Worm (Caenorhabditis elegans) whole organism, L1 larva: ENCODE results near the gene ZK177.11.
A peak's percentile ranks its signal among the peaks of the same experiment; 100 is the strongest.

ENCODE experiments used
- C04F5.9 ChIP-seq: sonication (generic microtip); optimal IDR thresholded peaks from 2 replicates; lab custom pipeline; 2016; ENCODE audit warnings: missing genetic modification characterization, missing compliant biosample characterization
- F16B12.6 ChIP-seq: fragments of 150-350 bp; optimal IDR thresholded peaks from 2 replicates; lab custom pipeline; 2014; ENCODE audit warnings: missing biosample characterization, missing genetic modification characterization
- alr-1 ChIP-seq: fragments of 200-800 bp; sonication (Bioruptor generic); optimal IDR thresholded peaks from 2 replicates; lab custom pipeline; 2018; ENCODE audit warnings: borderline replicate concordance, mild to moderate bottlenecking, missing genetic modification characterization, missing compliant biosample characterization
- aly-2 ChIP-seq: fragments of 150-350 bp; optimal IDR thresholded peaks from 2 replicates; lab custom pipeline; 2014; ENCODE audit warnings: missing biosample characterization, missing genetic modification characterization
- ama-1 ChIP-seq: fragments of 150-350 bp; optimal IDR thresholded peaks from 2 replicates; lab custom pipeline; 2014
- ceh-63 ChIP-seq: fragments of 200-800 bp; sonication (Bioruptor generic); optimal IDR thresholded peaks from 2 replicates; lab custom pipeline; 2018; ENCODE audit warnings: mild to moderate bottlenecking, missing genetic modification characterization, missing compliant biosample characterization
- ceh-90 ChIP-seq: sonication (generic microtip); optimal IDR thresholded peaks from 2 replicates; lab custom pipeline; 2016; ENCODE audit warnings: missing genetic modification characterization, missing compliant biosample characterization
- ces-1 ChIP-seq: fragments of 150-350 bp; optimal IDR thresholded peaks from 2 replicates; lab custom pipeline; 2014; ENCODE audit warnings: missing biosample characterization, missing genetic modification reagents, missing genetic modification characterization
- efl-1 ChIP-seq, 4 experiments: fragments of 150-350 bp; optimal IDR thresholded peaks in 3 of 4; peaks in 1 of 4; 1 replicate in 1 of 4; 2 replicates in 3 of 4; lab custom pipeline; 2014; ENCODE audit warnings: missing biosample characterization in 2 of 4, missing genetic modification characterization in 2 of 4, missing genetic modification reagents in 2 of 4
- efl-3 ChIP-seq: fragments of 200-800 bp; sonication (Bioruptor generic); optimal IDR thresholded peaks from 2 replicates; lab custom pipeline; 2018; ENCODE audit warnings: mild to moderate bottlenecking, missing genetic modification characterization, missing compliant biosample characterization
- egl-27 ChIP-seq, 2 experiments: fragments of 150-350 bp in 1 of 2; sonication (generic microtip); optimal IDR thresholded peaks; 3 replicates each; lab custom pipeline; 2017 to 2018; ENCODE audit warnings: missing biosample characterization in 2 of 2, missing genetic modification characterization in 2 of 2, missing genetic modification reagents in 2 of 2
- elt-2 ChIP-seq: sonication (generic microtip); optimal IDR thresholded peaks from 2 replicates; lab custom pipeline; 2016; ENCODE audit warnings: missing genetic modification characterization, mild to moderate bottlenecking, inconsistent platforms, missing compliant biosample characterization, missing genetic modification reagents
- elt-3 ChIP-seq, 6 experiments: fragments of 150-350 bp in 1 of 6; sonication (generic microtip); optimal IDR thresholded peaks; 2 replicates each; lab custom pipeline; 2017 to 2018; ENCODE audit warnings: missing biosample characterization in 6 of 6, missing genetic modification characterization in 6 of 6, inconsistent platforms in 1 of 6
- ets-5 ChIP-seq: fragments of 200-800 bp; sonication (Bioruptor generic); IDR thresholded peaks from 2 replicates; pipeline ENCODE4 v1.3.6; 2022; ENCODE audit warnings: missing genetic modification characterization, missing compliant biosample characterization
- fkh-8 ChIP-seq: sonication (generic microtip); optimal IDR thresholded peaks from 2 replicates; lab custom pipeline; 2016; ENCODE audit warnings: mild to moderate bottlenecking, missing genetic modification characterization, missing compliant biosample characterization
- fos-1 ChIP-seq: fragments of 150-350 bp; optimal IDR thresholded peaks from 2 replicates; lab custom pipeline; 2014; ENCODE audit warnings: missing biosample characterization, missing genetic modification characterization
- grh-1 ChIP-seq: fragments of 200-800 bp; sonication (Bioruptor generic); IDR thresholded peaks from 2 replicates; pipeline ENCODE4 v1.3.6; 2022; ENCODE audit warnings: missing genetic modification reagents, missing genetic modification characterization, missing compliant biosample characterization
- hlh-4 ChIP-seq: sonication (generic microtip); optimal IDR thresholded peaks from 2 replicates; lab custom pipeline; 2016; ENCODE audit warnings: mild to moderate bottlenecking, missing genetic modification characterization, missing compliant biosample characterization
- irx-1 ChIP-seq: sonication (generic microtip); optimal IDR thresholded peaks from 2 replicates; lab custom pipeline; 2016; ENCODE audit warnings: missing genetic modification characterization, missing compliant biosample characterization
- isw-1 ChIP-seq: fragments of 200-800 bp; sonication (Bioruptor generic); IDR thresholded peaks from 2 replicates; pipeline ENCODE4 v1.3.6; 2022; ENCODE audit warnings: missing genetic modification characterization, missing compliant biosample characterization
- jun-1 ChIP-seq: fragments of 150-350 bp; optimal IDR thresholded peaks from 2 replicates; lab custom pipeline; 2014; ENCODE audit warnings: missing biosample characterization, missing genetic modification reagents, missing genetic modification characterization
- lin-13 ChIP-seq: fragments of 150-350 bp; optimal IDR thresholded peaks from 2 replicates; lab custom pipeline; 2014; ENCODE audit warnings: missing biosample characterization, missing genetic modification reagents, missing genetic modification characterization
- lin-14 ChIP-seq: fragments of 200-800 bp; sonication (Bioruptor generic); optimal IDR thresholded peaks from 2 replicates; lab custom pipeline; 2018; ENCODE audit warnings: mild to moderate bottlenecking, missing genetic modification characterization, moderate library complexity, missing compliant biosample characterization
- lin-35 ChIP-seq, 2 experiments: fragments of 150-350 bp; optimal IDR thresholded peaks; 2 replicates each; lab custom pipeline; 2014; ENCODE audit warnings: missing biosample characterization in 2 of 2, missing genetic modification characterization in 2 of 2, missing genetic modification reagents in 2 of 2
- lin-39 ChIP-seq: fragments of 150-350 bp; optimal IDR thresholded peaks from 2 replicates; lab custom pipeline; 2014; ENCODE audit warnings: missing biosample characterization, missing genetic modification reagents, missing genetic modification characterization
- lir-3 ChIP-seq: sonication (generic microtip); optimal IDR thresholded peaks from 2 replicates; lab custom pipeline; 2016; ENCODE audit warnings: mild to moderate bottlenecking, missing genetic modification characterization, moderate library complexity, missing compliant biosample characterization; ENCODE audit not compliant: poor library complexity
- lsy-2 ChIP-seq, 2 experiments: fragments of 150-350 bp; optimal IDR thresholded peaks; 2 replicates each; lab custom pipeline; 2014; ENCODE audit warnings: missing biosample characterization in 2 of 2, missing genetic modification characterization in 2 of 2
- mab-9 ChIP-seq: fragments of 200-800 bp; sonication (Bioruptor generic); IDR thresholded peaks from 2 replicates; pipeline ENCODE4 v1.3.6; 2022; ENCODE audit warnings: missing genetic modification reagents, missing genetic modification characterization, missing compliant biosample characterization
- mdl-1 ChIP-seq, 2 experiments: fragments of 150-350 bp; optimal IDR thresholded peaks; 2 replicates each; lab custom pipeline; 2014 to 2017; ENCODE audit warnings: missing biosample characterization in 2 of 2, missing genetic modification characterization in 2 of 2, inconsistent platforms in 1 of 2
- mef-2 ChIP-seq: fragments of 150-350 bp; optimal IDR thresholded peaks from 2 replicates; lab custom pipeline; 2014; ENCODE audit warnings: missing biosample characterization, missing genetic modification characterization
- mep-1 ChIP-seq: fragments of 150-350 bp; optimal IDR thresholded peaks from 2 replicates; lab custom pipeline; 2014; ENCODE audit warnings: missing biosample characterization, missing genetic modification characterization
- nhr-19 ChIP-seq: fragments of 200-800 bp; sonication (Bioruptor generic); conservative IDR thresholded peaks from 2 replicates; pipeline ENCODE4 v1.3.6; 2022; ENCODE audit warnings: missing genetic modification characterization, missing compliant biosample characterization
- nhr-20 ChIP-seq: sonication (generic microtip); optimal IDR thresholded peaks from 2 replicates; lab custom pipeline; 2016; ENCODE audit warnings: mild to moderate bottlenecking, missing genetic modification characterization, missing compliant biosample characterization
- nhr-237 ChIP-seq: fragments of 150-350 bp; optimal IDR thresholded peaks from 2 replicates; lab custom pipeline; 2014; ENCODE audit warnings: missing biosample characterization, missing genetic modification characterization
- nhr-47 ChIP-seq: sonication (generic microtip); optimal IDR thresholded peaks from 2 replicates; lab custom pipeline; 2016; ENCODE audit warnings: mild to moderate bottlenecking, missing genetic modification characterization, moderate library complexity, missing compliant biosample characterization
- nhr-71 ChIP-seq: sonication (generic microtip); optimal IDR thresholded peaks from 2 replicates; lab custom pipeline; 2016; ENCODE audit warnings: mild to moderate bottlenecking, missing genetic modification characterization, moderate library complexity, missing compliant biosample characterization
- nhr-76 ChIP-seq: sonication (generic microtip); optimal IDR thresholded peaks from 2 replicates; lab custom pipeline; 2017; ENCODE audit warnings: missing biosample characterization, missing genetic modification characterization
- nhr-85 ChIP-seq: sonication (generic microtip); peaks from one replicate; lab custom pipeline; 2016; ENCODE audit warnings: missing genetic modification characterization, inconsistent platforms, missing compliant biosample characterization
- nhr-90 ChIP-seq: sonication (generic microtip); optimal IDR thresholded peaks from 2 replicates; lab custom pipeline; 2016; ENCODE audit warnings: mild to moderate bottlenecking, missing genetic modification characterization, missing compliant biosample characterization; ENCODE audit not compliant: poor library complexity
- pag-3 ChIP-seq: sonication (generic microtip); optimal IDR thresholded peaks from 2 replicates; lab custom pipeline; 2017; ENCODE audit warnings: missing genetic modification characterization, mild to moderate bottlenecking, missing compliant biosample characterization, antibody characterized with exemption, borderline replicate concordance; ENCODE audit not compliant: insufficient read depth
- rnt-1 ChIP-seq: sonication (generic microtip); optimal IDR thresholded peaks from 2 replicates; lab custom pipeline; 2016; ENCODE audit warnings: mild to moderate bottlenecking, missing genetic modification characterization, moderate library complexity, missing compliant biosample characterization
- snu-23 ChIP-seq: sonication (generic microtip); optimal IDR thresholded peaks from 2 replicates; lab custom pipeline; 2016; ENCODE audit warnings: missing genetic modification characterization, missing compliant biosample characterization
- sptf-1 ChIP-seq: fragments of 150-350 bp; optimal IDR thresholded peaks from 2 replicates; lab custom pipeline; 2014; ENCODE audit warnings: missing biosample characterization, missing genetic modification characterization
- swsn-7 ChIP-seq: sonication (generic microtip); optimal IDR thresholded peaks from 2 replicates; lab custom pipeline; 2016; ENCODE audit warnings: missing genetic modification characterization, missing compliant biosample characterization
- tbx-2 ChIP-seq: sonication (generic microtip); optimal IDR thresholded peaks from 2 replicates; lab custom pipeline; 2016; ENCODE audit warnings: missing genetic modification characterization, missing compliant biosample characterization
- tlp-1 ChIP-seq: fragments of 150-350 bp; optimal IDR thresholded peaks from 2 replicates; lab custom pipeline; 2014; ENCODE audit warnings: missing biosample characterization, missing genetic modification characterization
- unc-98 ChIP-seq: fragments of 200-800 bp; sonication (Bioruptor generic); IDR thresholded peaks from 2 replicates; pipeline ENCODE4 v1.3.6; 2022; ENCODE audit warnings: missing genetic modification characterization, missing compliant biosample characterization
- xbp-1 ChIP-seq: sonication (generic microtip); optimal IDR thresholded peaks from 2 replicates; lab custom pipeline; 2016; ENCODE audit warnings: missing genetic modification characterization, missing compliant biosample characterization
- zag-1 ChIP-seq: fragments of 150-350 bp; optimal IDR thresholded peaks from 2 replicates; lab custom pipeline; 2014; ENCODE audit warnings: missing biosample characterization, missing genetic modification characterization
- zip-4 ChIP-seq: fragments of 200-800 bp; sonication (Bioruptor generic); optimal IDR thresholded peaks from 2 replicates; lab custom pipeline; 2018; ENCODE audit warnings: mild to moderate bottlenecking, missing genetic modification characterization, moderate library complexity, missing compliant biosample characterization

The ZK177.11 gene

ce11 chrII:5522637-5523036 is at the start of gene ZK177.11:
TSS of gene ZK177.11 (plus strand) at chrII:5522937.
- TF ChIP-seq ceh-63 (no peak), elt-2 (tag; lab: Kevin White, UChicago) (no peak)

ce11 chrII:5473946-5474423 is 48.8 kb upstream of the ZK177.11 start, which contains the start of gene mrps-16:
TSS of gene mrps-16 (plus strand) at chrII:5474373.
- TF ChIP-seq efl-1 (optimal IDR thresholded peaks at IDR 0.05; lab: Kevin White, UChicago): peak; percentile 94 to 98
- TF ChIP-seq efl-1 (GFP tag; optimal IDR thresholded peaks at IDR 0.05 in 1 of 2; lab: Kevin White, UChicago): peak; percentile 99 to 100
- TF ChIP-seq sptf-1: no peak
- TF ChIP-seq fos-1 (tag; lab: Kevin White, UChicago): peak; percentile 45
- peak; percentile 36; the same call in 1 of the 2 replicates for TF ChIP-seq mab-9 (GFP tag; lab: Robert Waterston, UW)
- peak; percentile 54 for TF ChIP-seq grh-1 (GFP tag; lab: Robert Waterston, UW)
- peak; percentile 82 to 83 for TF ChIP-seq lsy-2 (tag; optimal IDR thresholded peaks at IDR 0.05; lab: Kevin White, UChicago)
- peak; percentile 55 for TF ChIP-seq isw-1 (GFP tag; lab: Robert Waterston, UW)
- peak; percentile 36 for TF ChIP-seq fkh-8 (tag; lab: Kevin White, UChicago)
- no peak for TF ChIP-seq pag-3
- no peak for TF ChIP-seq nhr-76 (tag; lab: Kevin White, UChicago)
- TF ChIP-seq lin-35 (GFP tag; optimal IDR thresholded peaks at IDR 0.05; lab: Kevin White, UChicago): peak; percentile 97 to 98
- TF ChIP-seq tbx-2 (tag; lab: Kevin White, UChicago): peak; percentile 79
- peak; percentile 41 for TF ChIP-seq lin-39 (tag; lab: Kevin White, UChicago)
- TF ChIP-seq rnt-1 (tag; lab: Kevin White, UChicago): peak; percentile 79
- no peak for TF ChIP-seq zag-1
- peak; percentile 61 for TF ChIP-seq elt-2 (tag; lab: Kevin White, UChicago)
- TF ChIP-seq egl-27 (tag; optimal IDR thresholded peaks at IDR 0.05; lab: Kevin White, UChicago): no peak
- TF ChIP-seq lin-14: peak; percentile 62
- peak; percentile 44 for TF ChIP-seq zip-4 (GFP tag; lab: Kevin White, UChicago)
- peak; percentile 73 for TF ChIP-seq nhr-20 (tag; lab: Kevin White, UChicago)
- peak; percentile 64 for TF ChIP-seq nhr-90 (tag; lab: Kevin White, UChicago)
- TF ChIP-seq elt-3 (tag; optimal IDR thresholded peaks at IDR 0.05; lab: Kevin White, UChicago): peak in 1 of 6 experiments; percentile 72
- no peak for TF ChIP-seq hlh-4 (tag; lab: Kevin White, UChicago)
- no peak for TF ChIP-seq unc-98 (GFP tag; lab: Robert Waterston, UW)
- TF ChIP-seq nhr-19 (GFP tag; lab: Robert Waterston, UW): peak; percentile 78
- peak; percentile 58 for TF ChIP-seq jun-1
- peak; percentile 98 for TF ChIP-seq F16B12.6 (tag; lab: Kevin White, UChicago)
- peak; percentile 67 for TF ChIP-seq xbp-1 (tag; lab: Kevin White, UChicago)
- TF ChIP-seq alr-1: no peak
- no peak for TF ChIP-seq nhr-237
- no peak for TF ChIP-seq ets-5 (GFP tag; lab: Robert Waterston, UW)
- TF ChIP-seq swsn-7 (tag; lab: Kevin White, UChicago): peak; percentile 76
- TF ChIP-seq C04F5.9 (tag; lab: Kevin White, UChicago): peak; percentile 4
- TF ChIP-seq irx-1: peak; percentile 38
- peak; percentile 24 for TF ChIP-seq aly-2
- no peak for TF ChIP-seq mef-2 (tag; lab: Kevin White, UChicago)
- no peak for TF ChIP-seq ceh-90 (tag; lab: Kevin White, UChicago)
- peak; percentile 15 for TF ChIP-seq ama-1
- peak; percentile 84 for TF ChIP-seq mep-1 (tag; lab: Kevin White, UChicago)
- TF ChIP-seq lin-13 (GFP tag; lab: Kevin White, UChicago): peak; percentile 32
- TF ChIP-seq nhr-85: peak; percentile 87
- TF ChIP-seq efl-3 (GFP tag; lab: Kevin White, UChicago): no peak
- peak; percentile 80 for TF ChIP-seq snu-23 (GFP tag; lab: Kevin White, UChicago)
- no peak for TF ChIP-seq tlp-1 (tag; lab: Kevin White, UChicago)
- peak; percentile 41 for TF ChIP-seq lir-3 (tag; lab: Kevin White, UChicago)
- peak in 1 of 2 experiments; percentile 28 for TF ChIP-seq mdl-1 (tag; optimal IDR thresholded peaks at IDR 0.05; lab: Kevin White, UChicago)
- no peak for TF ChIP-seq ces-1
- peak; percentile 81 for TF ChIP-seq nhr-71 (tag; lab: Kevin White, UChicago)
- TF ChIP-seq nhr-47: peak; percentile 81
